Fruit fly (Drosophila melanogaster) whole organism, embryonic: ENCODE results near the gene dsx.
A peak's percentile ranks its signal among the peaks of the same experiment; 100 is the strongest.

Experiments
- Atf3 ChIP-seq: fragments of 200-800 bp; sonication (Bioruptor generic); optimal IDR thresholded peaks from 3 replicates; lab custom pipeline; 2016; ENCODE audit warnings: missing biosample characterization, missing genetic modification characterization
- Bdp1 ChIP-seq: fragments of 200-800 bp; sonication (Bioruptor generic); optimal IDR thresholded peaks from 3 replicates; lab custom pipeline; 2016; ENCODE audit warnings: missing biosample characterization, missing genetic modification characterization
- CG10321 ChIP-seq: fragments of 200-800 bp; sonication (Bioruptor generic); IDR thresholded peaks from 2 replicates; pipeline ENCODE4 v1.3.6; 2022; ENCODE audit warnings: missing biosample characterization, missing genetic modification characterization
- CG10462 ChIP-seq: fragments of 200-800 bp; sonication (Bioruptor generic); optimal IDR thresholded peaks from 2 replicates; lab custom pipeline; 2016; ENCODE audit warnings: missing biosample characterization, missing genetic modification characterization
- CG10565 ChIP-seq: fragments of 200-800 bp; sonication (Bioruptor generic); optimal IDR thresholded peaks from 3 replicates; lab custom pipeline; 2016; ENCODE audit warnings: missing biosample characterization, mild to moderate bottlenecking, missing genetic modification characterization
- CG11723 ChIP-seq: fragments of 200-800 bp; sonication (Bioruptor generic); optimal IDR thresholded peaks from 2 replicates; lab custom pipeline; 2017; ENCODE audit warnings: missing biosample characterization, mild to moderate bottlenecking, missing genetic modification characterization
- CG1233 ChIP-seq: fragments of 200-800 bp; sonication (Bioruptor generic); optimal IDR thresholded peaks from 4 replicates; lab custom pipeline; 2018; ENCODE audit warnings: missing biosample characterization, mild to moderate bottlenecking, missing genetic modification characterization
- CG12659 ChIP-seq: fragments of 200-800 bp; sonication (Bioruptor generic); optimal IDR thresholded peaks from 3 replicates; lab custom pipeline; 2017; ENCODE audit warnings: mild to moderate bottlenecking, missing biosample characterization, missing genetic modification reagents, missing genetic modification characterization
- CG13287 ChIP-seq: fragments of 200-800 bp; sonication (Bioruptor generic); IDR thresholded peaks from 2 replicates; pipeline ENCODE4 v1.3.6; 2022; ENCODE audit warnings: missing biosample characterization, missing genetic modification characterization; ENCODE audit not compliant: partially characterized antibody
- CG13424 ChIP-seq: fragments of 200-800 bp; sonication (Bioruptor generic); optimal IDR thresholded peaks from 2 replicates; lab custom pipeline; 2019; ENCODE audit warnings: missing biosample characterization, mild to moderate bottlenecking, missing genetic modification characterization, moderate library complexity
- CG13775 ChIP-seq: fragments of 200-800 bp; sonication (Bioruptor generic); optimal IDR thresholded peaks from 3 replicates; lab custom pipeline; 2017; ENCODE audit warnings: missing biosample characterization, mild to moderate bottlenecking, missing genetic modification characterization
- CG14860 ChIP-seq: fragments of 200-800 bp; sonication (Bioruptor generic); IDR thresholded peaks from 3 replicates; pipeline ENCODE4 v1.3.6; 2022; ENCODE audit warnings: missing biosample characterization, missing genetic modification characterization; ENCODE audit not compliant: partially characterized antibody
- CG1529 ChIP-seq: fragments of 200-800 bp; sonication (Bioruptor generic); optimal IDR thresholded peaks from 3 replicates; lab custom pipeline; 2018; ENCODE audit warnings: missing biosample characterization, missing genetic modification characterization
- CG16779 ChIP-seq: fragments of 200-800 bp; sonication (Bioruptor generic); IDR thresholded peaks from 2 replicates; pipeline ENCODE4 v1.3.6; 2022; ENCODE audit warnings: missing biosample characterization, missing genetic modification characterization
- CG18764 ChIP-seq: fragments of 200-800 bp; sonication (Bioruptor generic); optimal IDR thresholded peaks from 3 replicates; lab custom pipeline; 2016; ENCODE audit warnings: missing biosample characterization, missing genetic modification characterization
- CG30020 ChIP-seq: fragments of 200-800 bp; optimal IDR thresholded peaks from 2 replicates; lab custom pipeline; 2019; ENCODE audit warnings: missing biosample characterization, mild to moderate bottlenecking, missing genetic modification characterization, moderate library complexity
- CG31388 ChIP-seq: fragments of 200-800 bp; sonication (Bioruptor generic); optimal IDR thresholded peaks from 2 replicates; lab custom pipeline; 2016; ENCODE audit warnings: missing biosample characterization, missing genetic modification characterization
- CG34224 ChIP-seq: fragments of 200-800 bp; sonication (Bioruptor generic); IDR thresholded peaks from 3 replicates; pipeline ENCODE4 v1.3.6; 2022; ENCODE audit warnings: missing biosample characterization, missing genetic modification characterization; ENCODE audit not compliant: partially characterized antibody
- CG4424 ChIP-seq: fragments of 200-800 bp; sonication (Bioruptor generic); optimal IDR thresholded peaks from 3 replicates; lab custom pipeline; 2016; ENCODE audit warnings: missing biosample characterization, missing genetic modification characterization
- CG5245 ChIP-seq: fragments of 200-800 bp; sonication (Bioruptor generic); optimal IDR thresholded peaks from 3 replicates; lab custom pipeline; 2016; ENCODE audit warnings: missing biosample characterization, missing genetic modification characterization
- CG6689 ChIP-seq: fragments of 200-800 bp; sonication (Bioruptor generic); IDR thresholded peaks from 2 replicates; pipeline ENCODE4 v1.3.6; 2022; ENCODE audit warnings: missing biosample characterization, missing genetic modification characterization
- CG7987 ChIP-seq: fragments of 200-800 bp; sonication (Bioruptor generic); optimal IDR thresholded peaks from 2 replicates; lab custom pipeline; 2018; ENCODE audit warnings: missing biosample characterization, mild to moderate bottlenecking, missing genetic modification characterization, moderate library complexity
- CG8388 ChIP-seq: fragments of 200-800 bp; sonication (Bioruptor generic); optimal IDR thresholded peaks from 2 replicates; lab custom pipeline; 2019; ENCODE audit warnings: missing biosample characterization, mild to moderate bottlenecking, missing genetic modification characterization, moderate library complexity
- CkIIα-i1 ChIP-seq: fragments of 200-800 bp; sonication (Bioruptor generic); IDR thresholded peaks from 2 replicates; pipeline ENCODE4 v1.3.6; 2022; ENCODE audit warnings: missing biosample characterization, missing genetic modification characterization
- CrebB ChIP-seq: fragments of 200-800 bp; sonication (Bioruptor generic); optimal IDR thresholded peaks from 3 replicates; lab custom pipeline; 2018; ENCODE audit warnings: missing biosample characterization, mild to moderate bottlenecking, missing genetic modification characterization
- Deaf1 ChIP-seq: fragments of 200-800 bp; optimal IDR thresholded peaks from 3 replicates; lab custom pipeline; 2019; ENCODE audit warnings: missing biosample characterization, mild to moderate bottlenecking, missing genetic modification characterization, moderate library complexity
- Dip2 ChIP-seq: fragments of 200-800 bp; sonication (Bioruptor generic); IDR thresholded peaks from 2 replicates; pipeline ENCODE4 v1.3.6; 2022; ENCODE audit warnings: missing biosample characterization, missing genetic modification characterization
- Elba2 ChIP-seq: fragments of 200-800 bp; sonication (Bioruptor generic); optimal IDR thresholded peaks from 3 replicates; lab custom pipeline; 2016; ENCODE audit warnings: missing biosample characterization, missing genetic modification characterization
- Gug ChIP-seq: fragments of 200-800 bp; sonication (Bioruptor generic); IDR thresholded peaks from 4 replicates; pipeline ENCODE4 v1.3.6; 2022; ENCODE audit warnings: missing biosample characterization, missing genetic modification characterization
- HLH3B ChIP-seq: fragments of 200-800 bp; sonication (Bioruptor generic); IDR thresholded peaks from 2 replicates; pipeline ENCODE4 v1.3.6; 2022; ENCODE audit warnings: missing biosample characterization, missing genetic modification characterization
- Nf-YC ChIP-seq: fragments of 200-800 bp; optimal IDR thresholded peaks from 3 replicates; lab custom pipeline; 2019; ENCODE audit warnings: missing biosample characterization, mild to moderate bottlenecking, missing genetic modification characterization, moderate library complexity
- Ptx1 ChIP-seq: fragments of 200-800 bp; sonication (Bioruptor generic); IDR thresholded peaks from 2 replicates; pipeline ENCODE4 v1.3.6; 2022; ENCODE audit warnings: missing biosample characterization, missing genetic modification characterization
- Scr ChIP-seq: fragments of 200-800 bp; sonication (Bioruptor generic); IDR thresholded peaks from 2 replicates; pipeline ENCODE4 v1.3.6; 2022; ENCODE audit warnings: missing biosample characterization, missing genetic modification characterization; ENCODE audit not compliant: partially characterized antibody
- Spps ChIP-seq: fragments of 200-800 bp; sonication (Bioruptor generic); optimal IDR thresholded peaks from 2 replicates; lab custom pipeline; 2018; ENCODE audit warnings: missing biosample characterization, mild to moderate bottlenecking, missing genetic modification characterization
- bowl ChIP-seq: fragments of 200-800 bp; sonication (Bioruptor generic); IDR thresholded peaks from 2 replicates; pipeline ENCODE4 v1.3.6; 2022; ENCODE audit warnings: missing biosample characterization, missing genetic modification characterization
- bsh ChIP-seq, 2 experiments: fragments of 200-800 bp; sonication (Bioruptor generic); optimal IDR thresholded peaks; 2 replicates each; lab custom pipeline; 2017 to 2018; ENCODE audit warnings: mild to moderate bottlenecking in 2 of 2, missing biosample characterization in 2 of 2, missing genetic modification characterization in 2 of 2, moderate library complexity in 1 of 2
- btn ChIP-seq: fragments of 200-800 bp; sonication (Bioruptor generic); optimal IDR thresholded peaks from 2 replicates; lab custom pipeline; 2016; ENCODE audit warnings: missing biosample characterization, missing genetic modification characterization
- dimm ChIP-seq: fragments of 200-800 bp; sonication (Bioruptor generic); IDR thresholded peaks from 2 replicates; pipeline ENCODE4 v1.3.6; 2022; ENCODE audit warnings: missing biosample characterization, missing genetic modification characterization
- emc ChIP-seq: fragments of 200-800 bp; sonication (Bioruptor generic); optimal IDR thresholded peaks from 2 replicates; lab custom pipeline; 2016; ENCODE audit warnings: missing biosample characterization, missing genetic modification characterization
- esg ChIP-seq: fragments of 200-800 bp; sonication (Bioruptor generic); conservative IDR thresholded peaks from 2 replicates; pipeline ENCODE4 v1.3.6; 2022; ENCODE audit warnings: missing biosample characterization, missing genetic modification characterization
- hbn ChIP-seq: fragments of 200-800 bp; sonication (Bioruptor generic); IDR thresholded peaks from 2 replicates; pipeline ENCODE4 v1.3.6; 2022; ENCODE audit warnings: missing biosample characterization, missing genetic modification characterization; ENCODE audit not compliant: partially characterized antibody
- klu ChIP-seq: fragments of 200-800 bp; sonication (Bioruptor generic); IDR thresholded peaks from 2 replicates; pipeline ENCODE4 v1.3.6; 2022; ENCODE audit warnings: missing biosample characterization, missing genetic modification characterization
- nerfin-2 ChIP-seq: fragments of 200-800 bp; sonication (Bioruptor generic); IDR thresholded peaks from 2 replicates; pipeline ENCODE4 v1.3.6; 2022; ENCODE audit warnings: missing biosample characterization, missing genetic modification characterization; ENCODE audit not compliant: partially characterized antibody
- org-1 ChIP-seq: fragments of 200-800 bp; sonication (Bioruptor generic); optimal IDR thresholded peaks from 2 replicates; lab custom pipeline; 2017; ENCODE audit warnings: missing biosample characterization, missing genetic modification characterization
- psq ChIP-seq: fragments of 200-800 bp; sonication (Bioruptor generic); optimal IDR thresholded peaks from 2 replicates; lab custom pipeline; 2017; ENCODE audit warnings: missing biosample characterization, missing genetic modification characterization
- seq ChIP-seq: fragments of 200-800 bp; sonication (Bioruptor generic); IDR thresholded peaks from 2 replicates; pipeline ENCODE4 v1.3.6; 2022; ENCODE audit warnings: missing biosample characterization, missing genetic modification characterization
- sim ChIP-seq: fragments of 200-800 bp; sonication (Bioruptor generic); IDR thresholded peaks from 2 replicates; pipeline ENCODE4 v1.3.6; 2022; ENCODE audit warnings: missing biosample characterization, missing genetic modification characterization
- sisA ChIP-seq: fragments of 200-800 bp; sonication (Bioruptor generic); IDR thresholded peaks from 2 replicates; pipeline ENCODE4 v1.3.6; 2022; ENCODE audit warnings: missing biosample characterization, missing genetic modification characterization
- wdn ChIP-seq: fragments of 200-800 bp; sonication (Bioruptor generic); IDR thresholded peaks from 2 replicates; pipeline ENCODE4 v1.3.6; 2022; ENCODE audit warnings: missing biosample characterization, missing genetic modification characterization
- zen ChIP-seq: fragments of 200-800 bp; sonication (Bioruptor generic); optimal IDR thresholded peaks from 3 replicates; lab custom pipeline; 2018; ENCODE audit warnings: missing biosample characterization, mild to moderate bottlenecking, missing genetic modification characterization, moderate library complexity

The dsx gene

dm6 chr3R:8001074-8001669 lies 34.0 kb upstream of the dsx start, which contains the start of the genes Kmn2 and CG2698 (continued):
- TF ChIP-seq Spps (tag; lab: Kevin White, UChicago): peak; percentile 84
- peak; percentile 67 for TF ChIP-seq Dip2
- peak; percentile 97 for TF ChIP-seq Gug (GFP tag; lab: Robert Waterston, UW)
- peak; percentile 89 for TF ChIP-seq org-1 (GFP tag; lab: Kevin White, UChicago)
- TF ChIP-seq Atf3: peak; percentile 76
- peak; percentile 25; the same call in 1 of the 3 replicates for TF ChIP-seq CG14860 (GFP tag; lab: Robert Waterston, UW)
- TF ChIP-seq esg (GFP tag; lab: Robert Waterston, UW): peak; percentile 98
- TF ChIP-seq Scr (GFP tag; lab: Robert Waterston, UW): peak; percentile 75
- TF ChIP-seq Ptx1 (GFP tag; lab: Robert Waterston, UW): peak; percentile 99
- TF ChIP-seq CG12659 (GFP tag; lab: Kevin White, UChicago): peak; percentile 97
- TF ChIP-seq CG10462 (GFP tag; lab: Kevin White, UChicago): peak; percentile 85
- peak; percentile 69 for TF ChIP-seq emc (GFP tag; lab: Kevin White, UChicago)
- TF ChIP-seq CG1233 (GFP tag; lab: Kevin White, UChicago): peak; percentile 91
- TF ChIP-seq CG13424: peak; percentile 95
- peak; percentile 95 for TF ChIP-seq dimm (GFP tag; lab: Robert Waterston, UW)
- TF ChIP-seq CG1529 (GFP tag; lab: Kevin White, UChicago): peak; percentile 89
- TF ChIP-seq sisA: peak; percentile 98
- TF ChIP-seq CG8388: peak; percentile 94
- peak; percentile 93 for TF ChIP-seq bowl (GFP tag; lab: Robert Waterston, UW)
- TF ChIP-seq hbn (GFP tag; lab: Robert Waterston, UW): peak; percentile 36; the same call in 1 of the 2 replicates
- TF ChIP-seq CG7987 (GFP tag; lab: Kevin White, UChicago): peak; percentile 85
- peak; percentile 56 for TF ChIP-seq nerfin-2 (GFP tag; lab: Robert Waterston, UW)
- peak; percentile 96 for TF ChIP-seq klu (GFP tag; lab: Robert Waterston, UW)
- peak; percentile 92 for TF ChIP-seq CG5245 (GFP tag; lab: Kevin White, UChicago)
- peak; percentile 83 for TF ChIP-seq CG10321 (GFP tag; lab: Robert Waterston, UW)
- TF ChIP-seq CG31388: peak; percentile 90
- TF ChIP-seq HLH3B: peak; percentile 98
- peak; percentile 96 for TF ChIP-seq sim (GFP tag; lab: Robert Waterston, UW)
- peak; percentile 86 for TF ChIP-seq CG11723 (GFP tag; lab: Kevin White, UChicago)
- TF ChIP-seq wdn (GFP tag; lab: Robert Waterston, UW): peak; percentile 96
- peak; percentile 97 for TF ChIP-seq seq (GFP tag; lab: Robert Waterston, UW)
- peak; percentile 73 for TF ChIP-seq Deaf1 (tag; lab: Kevin White, UChicago)
- no peak for TF ChIP-seq btn (GFP tag; lab: Kevin White, UChicago)
- TF ChIP-seq Bdp1: peak; percentile 74
- peak; percentile 94 for TF ChIP-seq CG18764
- no peak for TF ChIP-seq CG34224 (GFP tag; lab: Robert Waterston, UW)
- peak; percentile 87 for TF ChIP-seq psq (GFP tag; lab: Kevin White, UChicago)
- peak; percentile 86 for TF ChIP-seq CkIIα-i1
- TF ChIP-seq bsh (GFP tag; optimal IDR thresholded peaks at IDR 0.05; lab: Kevin White, UChicago): peak; percentile 80 to 96
- TF ChIP-seq CG10565 (GFP tag; lab: Kevin White, UChicago): peak; percentile 77
- TF ChIP-seq CG6689 (GFP tag; lab: Robert Waterston, UW): peak; percentile 98
- peak; percentile 92 for TF ChIP-seq CG16779 (GFP tag; lab: Robert Waterston, UW)
- peak; percentile 84 for TF ChIP-seq Nf-YC
- TF ChIP-seq CG30020 (tag; lab: Kevin White, UChicago): peak; percentile 79
- peak; percentile 74 for TF ChIP-seq CG13287 (GFP tag; lab: Robert Waterston, UW)
- TF ChIP-seq CG13775 (GFP tag; lab: Kevin White, UChicago): peak; percentile 94
- TF ChIP-seq zen (tag; lab: Kevin White, UChicago): peak; percentile 94
- peak; percentile 88 for TF ChIP-seq CrebB (tag; lab: Kevin White, UChicago)
- peak; percentile 78 for TF ChIP-seq Elba2
- TF ChIP-seq CG4424 (GFP tag; lab: Kevin White, UChicago): peak; percentile 97
